Fruit fly (Drosophila melanogaster) whole organism, adult: Measurements from ENCODE around the gene tna.

Experiments
- CG11617 ChIP-seq: fragments of 200-800 bp; sonication (Bioruptor generic); optimal IDR thresholded peaks from 2 replicates; lab custom pipeline; 2017; ENCODE audit warnings: mild to moderate bottlenecking, missing biosample characterization, missing genetic modification reagents, missing genetic modification characterization
- CG12768 ChIP-seq: fragments of 200-800 bp; sonication (Bioruptor generic); optimal IDR thresholded peaks from 2 replicates; lab custom pipeline; 2017; ENCODE audit warnings: missing biosample characterization, missing genetic modification characterization, mild to moderate bottlenecking, moderate library complexity, missing genetic modification reagents
- CG14711 ChIP-seq: fragments of 200-800 bp; sonication (Bioruptor generic); optimal IDR thresholded peaks from 2 replicates; lab custom pipeline; 2018; ENCODE audit warnings: missing biosample characterization, mild to moderate bottlenecking, missing genetic modification characterization, moderate library complexity
- CG1620 ChIP-seq: fragments of 200-800 bp; sonication (Bioruptor generic); optimal IDR thresholded peaks from 2 replicates; lab custom pipeline; 2016; ENCODE audit warnings: missing biosample characterization, missing genetic modification characterization
- CG33017 ChIP-seq: fragments of 200-800 bp; sonication (Bioruptor generic); optimal IDR thresholded peaks from 2 replicates; lab custom pipeline; 2018; ENCODE audit warnings: missing biosample characterization, mild to moderate bottlenecking, missing genetic modification characterization, moderate library complexity
- CG5204 ChIP-seq: fragments of 200-800 bp; sonication (Bioruptor generic); optimal IDR thresholded peaks from 2 replicates; lab custom pipeline; 2016; ENCODE audit warnings: missing biosample characterization, missing genetic modification characterization
- CG7045 ChIP-seq: fragments of 200-800 bp; sonication (Bioruptor generic); optimal IDR thresholded peaks from 2 replicates; lab custom pipeline; 2017; ENCODE audit warnings: missing biosample characterization, mild to moderate bottlenecking, missing genetic modification characterization
- CG7101 ChIP-seq: fragments of 200-800 bp; sonication (Bioruptor generic); optimal IDR thresholded peaks from 2 replicates; lab custom pipeline; 2018; ENCODE audit warnings: missing biosample characterization, mild to moderate bottlenecking, missing genetic modification characterization, moderate library complexity
- Clk ChIP-seq: fragments of 200-800 bp; sonication (Bioruptor generic); optimal IDR thresholded peaks from 2 replicates; lab custom pipeline; 2017; ENCODE audit warnings: missing biosample characterization, missing genetic modification characterization
- Crg-1 ChIP-seq: fragments of 200-800 bp; sonication (Bioruptor generic); optimal IDR thresholded peaks from 2 replicates; lab custom pipeline; 2016; ENCODE audit warnings: missing biosample characterization, missing genetic modification characterization
- Hr96 ChIP-seq: fragments of 200-800 bp; sonication (Bioruptor generic); optimal IDR thresholded peaks from 2 replicates; lab custom pipeline; 2016; ENCODE audit warnings: missing biosample characterization, missing genetic modification characterization
- Mnt ChIP-seq: fragments of 200-800 bp; sonication (Bioruptor generic); optimal IDR thresholded peaks from 2 replicates; lab custom pipeline; 2016; ENCODE audit warnings: missing biosample characterization, mild to moderate bottlenecking, missing genetic modification characterization
- bab1 ChIP-seq: fragments of 200-800 bp; sonication (Bioruptor generic); optimal IDR thresholded peaks from 3 replicates; lab custom pipeline; 2019; ENCODE audit warnings: missing biosample characterization, mild to moderate bottlenecking, missing genetic modification characterization, moderate library complexity
- cic ChIP-seq: fragments of 200-800 bp; sonication (Bioruptor generic); optimal IDR thresholded peaks from 2 replicates; lab custom pipeline; 2017; ENCODE audit warnings: missing biosample characterization, mild to moderate bottlenecking, missing genetic modification characterization, moderate library complexity
- cnc ChIP-seq, 2 experiments: fragments of >200 bp; optimal IDR thresholded peaks; 2 replicates each; lab custom pipeline; 2017
- kay ChIP-seq: fragments of 200-800 bp; sonication (Bioruptor generic); peaks from one replicate; lab custom pipeline; 2016; ENCODE audit warnings: missing biosample characterization, missing genetic modification characterization, borderline replicate concordance
- ovo ChIP-seq: fragments of 200-800 bp; sonication (Bioruptor generic); optimal IDR thresholded peaks from 2 replicates; lab custom pipeline; 2016; ENCODE audit warnings: missing biosample characterization, missing genetic modification characterization
- pad ChIP-seq: fragments of 200-800 bp; sonication (Bioruptor generic); optimal IDR thresholded peaks from 3 replicates; lab custom pipeline; 2017; ENCODE audit warnings: missing biosample characterization, missing genetic modification characterization, mild to moderate bottlenecking, moderate library complexity, missing genetic modification reagents
- tj ChIP-seq: fragments of 200-800 bp; sonication (Bioruptor generic); optimal IDR thresholded peaks from 3 replicates; lab custom pipeline; 2017; ENCODE audit warnings: missing biosample characterization, mild to moderate bottlenecking, missing genetic modification characterization, moderate library complexity
- toe ChIP-seq: fragments of 200-800 bp; sonication (Bioruptor generic); optimal IDR thresholded peaks from 2 replicates; lab custom pipeline; 2016; ENCODE audit warnings: missing biosample characterization, missing genetic modification characterization

Gene tna

dm6 chr3L:10792569-10792968, 42.8 kb upstream of the tna start:
- TF ChIP-seq CG14711 (tag; lab: Kevin White, UChicago): no peak
- no peak for TF ChIP-seq CG7101
- TF ChIP-seq ovo: no peak
- no peak for TF ChIP-seq cnc (optimal IDR thresholded peaks at IDR 0.05; lab: Kevin White, UChicago)
- TF ChIP-seq Hr96 (GFP tag; lab: Kevin White, UChicago): no peak
- no peak for TF ChIP-seq pad
- no peak for TF ChIP-seq bab1 (GFP tag; lab: Kevin White, UChicago)
- TF ChIP-seq CG5204 (GFP tag; lab: Kevin White, UChicago): no peak
- TF ChIP-seq cic (GFP tag; lab: Kevin White, UChicago): no peak
- no peak for TF ChIP-seq Mnt (GFP tag; lab: Kevin White, UChicago)
- no peak for TF ChIP-seq kay
- TF ChIP-seq CG33017: no peak
- TF ChIP-seq CG12768 (GFP tag; lab: Kevin White, UChicago): no peak
- no peak for TF ChIP-seq Crg-1 (GFP tag; lab: Kevin White, UChicago)
- TF ChIP-seq CG1620 (GFP tag; lab: Kevin White, UChicago): no peak
- TF ChIP-seq tj: no peak
- TF ChIP-seq Clk (GFP tag; lab: Kevin White, UChicago): no peak

dm6 chr3L:10793250-10793649, 42.1 kb upstream of the tna start:
- TF ChIP-seq CG5204 (GFP tag; lab: Kevin White, UChicago) (no peak), tj (peak; percentile 65)

- TF ChIP-seq toe (GFP tag; lab: Kevin White, UChicago) (no peak), bab1 (GFP tag; lab: Kevin White, UChicago) (no peak), CG14711 (tag; lab: Kevin White, UChicago) (no peak), Mnt (GFP tag; lab: Kevin White, UChicago) (no peak), kay (no peak), cic (GFP tag; lab: Kevin White, UChicago) (no peak), CG1620 (GFP tag; lab: Kevin White, UChicago) (no peak), Crg-1 (GFP tag; lab: Kevin White, UChicago) (no peak), cnc (optimal IDR thresholded peaks at IDR 0.05; lab: Kevin White, UChicago) (no peak), tj (no peak), CG33017 (no peak), CG11617 (GFP tag; lab: Kevin White, UChicago) (no peak), Hr96 (GFP tag; lab: Kevin White, UChicago) (no peak), CG5204 (GFP tag; lab: Kevin White, UChicago) (no peak), CG7101 (no peak), pad (no peak), ovo (no peak), CG12768 (GFP tag; lab: Kevin White, UChicago) (no peak), CG7045 (GFP tag; lab: Kevin White, UChicago) (no peak), Clk (GFP tag; lab: Kevin White, UChicago) (no peak)
These were observed 41.3 kb upstream of the tna start for dm6 chr3L:10793889-10794478.

- TF ChIP-seq CG5204 (GFP tag; lab: Kevin White, UChicago): no peak
- no peak for TF ChIP-seq Crg-1 (GFP tag; lab: Kevin White, UChicago)
These were observed 39.4 kb upstream of the tna start for dm6 chr3L:10795911-10796310.

- TF ChIP-seq CG12768 (GFP tag; lab: Kevin White, UChicago) (no peak), cnc (optimal IDR thresholded peaks at IDR 0.05; lab: Kevin White, UChicago) (no peak), CG1620 (GFP tag; lab: Kevin White, UChicago) (no peak)
These were observed 35.3 kb upstream of the tna start for dm6 chr3L:10799988-10800387.

- TF ChIP-seq cic (GFP tag; lab: Kevin White, UChicago): no peak
- no peak for TF ChIP-seq toe (GFP tag; lab: Kevin White, UChicago)
- no peak for TF ChIP-seq kay
- no peak for TF ChIP-seq tj
- no peak for TF ChIP-seq CG7045 (GFP tag; lab: Kevin White, UChicago)
- no peak for TF ChIP-seq Clk (GFP tag; lab: Kevin White, UChicago)
- TF ChIP-seq bab1 (GFP tag; lab: Kevin White, UChicago): no peak
- TF ChIP-seq CG1620 (GFP tag; lab: Kevin White, UChicago): no peak
- TF ChIP-seq CG5204 (GFP tag; lab: Kevin White, UChicago): no peak
- TF ChIP-seq CG11617 (GFP tag; lab: Kevin White, UChicago): no peak
These were observed 34.1 kb upstream of the tna start, which contains the start of gene CG12523 for dm6 chr3L:10801140-10801646. CG12523 (plus strand) TSS chr3L:10801190.

- TF ChIP-seq CG7101: no peak
- no peak for TF ChIP-seq CG12768 (GFP tag; lab: Kevin White, UChicago)
- no peak for TF ChIP-seq CG33017
- TF ChIP-seq CG5204 (GFP tag; lab: Kevin White, UChicago): no peak
- TF ChIP-seq CG14711 (tag; lab: Kevin White, UChicago): no peak
- TF ChIP-seq Crg-1 (GFP tag; lab: Kevin White, UChicago): no peak
- TF ChIP-seq pad: no peak
- no peak for TF ChIP-seq Hr96 (GFP tag; lab: Kevin White, UChicago)
These were observed 32.2 kb upstream of the tna start for dm6 chr3L:10803124-10803523.
